Fruit fly (Drosophila melanogaster): ENCODE data around the gene CG32462.
A peak's percentile ranks its signal among the peaks of the same experiment; 100 is the strongest.

CG32462 gene

dm6 chr3L:22824668-22825192, 28.6 kb downstream of the CG32462 start (continued):
- TF ChIP-seq CG6854 (GFP tag; optimal IDR thresholded peaks at IDR 0.05) (peak; percentile 60), Hr39 (GFP tag; optimal IDR thresholded peaks at IDR 0.05) (no peak), Sox102F (GFP tag; optimal IDR thresholded peaks at IDR 0.05) (peak; percentile 69), CG7368 (GFP tag; optimal IDR thresholded peaks at IDR 0.05) (no peak), salr (GFP tag; optimal IDR thresholded peaks at IDR 0.05) (no peak), CG31627 (GFP tag; optimal IDR thresholded peaks at IDR 0.05) (no peak), Ets96B (tag; optimal IDR thresholded peaks at IDR 0.05) (peak; percentile 27), CG8319 (GFP tag; optimal IDR thresholded peaks at IDR 0.05) (no peak), Smox (GFP tag; optimal IDR thresholded peaks at IDR 0.05) (no peak), CG1621 (tag; optimal IDR thresholded peaks at IDR 0.05) (no peak), ss (GFP tag; optimal IDR thresholded peaks at IDR 0.05) (peak; percentile 40 to 55), CG34406 (GFP tag; optimal IDR thresholded peaks at IDR 0.05) (peak; percentile 8), OdsH (GFP tag; optimal IDR thresholded peaks at IDR 0.05) (no peak), fd59A (GFP tag; optimal IDR thresholded peaks at IDR 0.05) (no peak), Met (GFP tag; optimal IDR thresholded peaks at IDR 0.05) (peak; percentile 41), CG3919 (GFP tag; optimal IDR thresholded peaks at IDR 0.05) (peak; percentile 41), Sox14 (GFP tag; optimal IDR thresholded peaks at IDR 0.05) (peak; percentile 22), Ets21C (GFP tag; optimal IDR thresholded peaks at IDR 0.05) (no peak), CG9139 (GFP tag; optimal IDR thresholded peaks at IDR 0.05) (peak; percentile 67), CG11762 (GFP tag; optimal IDR thresholded peaks at IDR 0.05; ENCODE audit: insufficient read depth) (no peak), Gug (GFP tag; IDR thresholded peaks at IDR 0.05) (no peak), Sox15 (GFP tag; optimal IDR thresholded peaks at IDR 0.05) (no peak), CG32006 (GFP tag; optimal IDR thresholded peaks at IDR 0.05) (peak; percentile 31), fd85E (GFP tag; optimal IDR thresholded peaks at IDR 0.05) (peak; percentile 28)

DNA sequence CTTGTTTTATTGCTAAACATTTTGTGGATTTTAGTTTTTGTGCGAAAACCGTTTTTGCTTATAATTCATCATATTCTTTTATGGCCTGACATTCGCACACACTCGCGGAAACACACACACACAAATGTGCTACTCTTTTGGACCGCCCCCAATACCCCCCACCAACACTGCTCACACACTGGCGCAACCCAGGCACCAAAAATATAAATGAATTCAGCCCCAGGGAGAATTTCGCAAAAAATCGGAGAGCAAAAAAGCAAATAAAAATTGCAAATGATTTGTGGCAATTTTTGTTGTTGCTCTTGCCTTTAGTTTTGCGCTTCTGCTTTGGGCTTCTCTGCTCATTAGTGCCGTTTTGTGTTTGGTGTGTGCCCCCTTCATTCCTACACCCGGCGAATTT, 30.1 kb downstream of the CG32462 start:
- TF ChIP-seq eg (GFP tag; IDR thresholded peaks at IDR 0.05): peak; percentile 55; the same call in 1 of the 3 replicates
- peak; percentile 18 for TF ChIP-seq vri (GFP tag; optimal IDR thresholded peaks at IDR 0.05)
- no peak for TF ChIP-seq Smox (GFP tag; optimal IDR thresholded peaks at IDR 0.05)
- TF ChIP-seq Eip78C (GFP tag): peak; percentile 2
- peak; percentile 7; the same call in 1 of the 3 replicates for TF ChIP-seq CG6163 (GFP tag; IDR thresholded peaks at IDR 0.05)

- no peak for TF ChIP-seq CG10631 (GFP tag; optimal IDR thresholded peaks at IDR 0.05)
- peak; percentile 77 for TF ChIP-seq topi (GFP tag; optimal IDR thresholded peaks at IDR 0.05)
- peak; percentile 89 for TF ChIP-seq net (GFP tag; optimal IDR thresholded peaks at IDR 0.05)
- peak; percentile 97 for TF ChIP-seq CG9139 (GFP tag; optimal IDR thresholded peaks at IDR 0.05)
- peak; percentile 85 for TF ChIP-seq CG11762 (GFP tag; optimal IDR thresholded peaks at IDR 0.05; ENCODE audit: insufficient read depth)
- no peak for TF ChIP-seq Hr39 (GFP tag; optimal IDR thresholded peaks at IDR 0.05)
- TF ChIP-seq CG4318 (GFP tag; optimal IDR thresholded peaks at IDR 0.05): no peak
- TF ChIP-seq CG6163 (GFP tag; IDR thresholded peaks at IDR 0.05): peak; percentile 97
- TF ChIP-seq OdsH (GFP tag; optimal IDR thresholded peaks at IDR 0.05): peak; percentile 74
- TF ChIP-seq Sox102F (GFP tag; optimal IDR thresholded peaks at IDR 0.05): peak; percentile 71
- peak; percentile 61 to 79 for TF ChIP-seq salr (GFP tag; optimal IDR thresholded peaks at IDR 0.05)
- peak; percentile 43 for TF ChIP-seq Eip75B (GFP tag; optimal IDR thresholded peaks at IDR 0.05)
- TF ChIP-seq fkh (GFP tag; optimal IDR thresholded peaks at IDR 0.05): peak; percentile 85
- TF ChIP-seq acj6 (GFP tag; optimal IDR thresholded peaks at IDR 0.05): peak; percentile 40
- no peak for TF ChIP-seq Ets21C (GFP tag; optimal IDR thresholded peaks at IDR 0.05)
- TF ChIP-seq fd85E (GFP tag; optimal IDR thresholded peaks at IDR 0.05): peak; percentile 68
- TF ChIP-seq Sox15 (GFP tag; optimal IDR thresholded peaks at IDR 0.05): no peak
- peak; percentile 59 for TF ChIP-seq Smox (GFP tag; optimal IDR thresholded peaks at IDR 0.05)
- peak; percentile 78 for TF ChIP-seq Sox14 (GFP tag; optimal IDR thresholded peaks at IDR 0.05)
- peak; percentile 50 for TF ChIP-seq Eip93F (GFP tag; optimal IDR thresholded peaks at IDR 0.05)
- peak; percentile 66 for TF ChIP-seq Ets96B (tag; optimal IDR thresholded peaks at IDR 0.05)
- TF ChIP-seq Gug (GFP tag; IDR thresholded peaks at IDR 0.05): peak; percentile 82
- TF ChIP-seq Hr38 (GFP tag; optimal IDR thresholded peaks at IDR 0.05): peak; percentile 36
- peak; percentile 89 for TF ChIP-seq Eip78C (GFP tag)
- TF ChIP-seq CG34406 (GFP tag; optimal IDR thresholded peaks at IDR 0.05): peak; percentile 74
- TF ChIP-seq CG3032 (tag; optimal IDR thresholded peaks at IDR 0.05): peak; percentile 68
- TF ChIP-seq CG6808 (GFP tag; optimal IDR thresholded peaks at IDR 0.05): peak; percentile 94
- peak; percentile 93 for TF ChIP-seq CG15336 (GFP tag; IDR thresholded peaks at IDR 0.05)
- TF ChIP-seq dsx (GFP tag; optimal IDR thresholded peaks at IDR 0.05; ENCODE audit: poor library complexity, severe bottlenecking): peak; percentile 72
- peak; percentile 60 for TF ChIP-seq fd59A (GFP tag; optimal IDR thresholded peaks at IDR 0.05)
- TF ChIP-seq spab (GFP tag; optimal IDR thresholded peaks at IDR 0.05): peak; percentile 85
- peak; percentile 75 for TF ChIP-seq achi (GFP tag; optimal IDR thresholded peaks at IDR 0.05)
- TF ChIP-seq CG32006 (GFP tag; optimal IDR thresholded peaks at IDR 0.05): peak; percentile 74
Measured at dm6 chr3L:22822544-22823175, 30.7 kb downstream of the CG32462 start.
